Worm (Caenorhabditis elegans) whole organism, L4 larva: ENCODE measurements around the gene clec-250.

Experiments
- F26F4.8 ChIP-seq: fragments of 200-800 bp; sonication (Bioruptor generic); conservative IDR thresholded peaks from 2 replicates; pipeline ENCODE4 v1.3.6; 2022; ENCODE audit warnings: missing genetic modification characterization, missing compliant biosample characterization
- F37D6.2 ChIP-seq: sonication (generic microtip); optimal IDR thresholded peaks from 2 replicates; lab custom pipeline; 2016; ENCODE audit warnings: mild to moderate bottlenecking, missing genetic modification characterization, missing compliant biosample characterization
- R02D3.7 ChIP-seq: fragments of 150-350 bp; sonication (generic microtip); optimal IDR thresholded peaks from 3 replicates; lab custom pipeline; 2014; ENCODE audit warnings: missing biosample characterization, missing genetic modification characterization
- T20F7.1 ChIP-seq: fragments of 200-800 bp; sonication (Bioruptor generic); optimal IDR thresholded peaks from 2 replicates; lab custom pipeline; 2018; ENCODE audit warnings: mild to moderate bottlenecking, missing genetic modification characterization, missing compliant biosample characterization
- Y105C5A.15 ChIP-seq: fragments of 200-800 bp; sonication (Bioruptor generic); IDR thresholded peaks from 2 replicates; pipeline ENCODE4 v1.3.6; 2022; ENCODE audit warnings: missing genetic modification characterization, missing compliant biosample characterization
- Y75B8A.6 ChIP-seq: fragments of 200-800 bp; sonication (Bioruptor generic); IDR thresholded peaks from 2 replicates; pipeline ENCODE4 v1.3.6; 2022; ENCODE audit warnings: missing genetic modification reagents, missing genetic modification characterization, missing compliant biosample characterization
- aha-1 ChIP-seq: fragments of 150-350 bp; peaks from one replicate; lab custom pipeline; 2014; ENCODE audit warnings: missing biosample characterization, missing genetic modification characterization
- attf-4 ChIP-seq: sonication (generic microtip); optimal IDR thresholded peaks from 3 replicates; lab custom pipeline; 2017; ENCODE audit warnings: missing biosample characterization, missing genetic modification characterization
- ceh-28 ChIP-seq: fragments of 150-350 bp; optimal IDR thresholded peaks from 2 replicates; lab custom pipeline; 2014; ENCODE audit warnings: missing biosample characterization, missing genetic modification reagents, missing genetic modification characterization
- ces-1 ChIP-seq: fragments of 150-350 bp; sonication (generic microtip); optimal IDR thresholded peaks from 4 replicates; lab custom pipeline; 2014; ENCODE audit warnings: missing biosample characterization, missing genetic modification reagents, missing genetic modification characterization
- daf-12 ChIP-seq: fragments of 150-350 bp; optimal IDR thresholded peaks from 2 replicates; lab custom pipeline; 2014; ENCODE audit warnings: missing biosample characterization, missing genetic modification reagents, missing genetic modification characterization
- daf-16 ChIP-seq, 3 experiments: sonication (generic microtip); optimal IDR thresholded peaks; 2 replicates each; lab custom pipeline; 2016 to 2017; ENCODE audit warnings: missing genetic modification characterization in 3 of 3, missing genetic modification reagents in 3 of 3, mild to moderate bottlenecking in 2 of 3, missing compliant biosample characterization in 2 of 3, missing biosample characterization in 1 of 3, moderate library complexity in 1 of 3
- dpl-1 ChIP-seq: fragments of 150-350 bp; optimal IDR thresholded peaks from 2 replicates; lab custom pipeline; 2014; ENCODE audit warnings: missing biosample characterization, missing genetic modification reagents, missing genetic modification characterization
- duxl-1 ChIP-seq: sonication (generic microtip); optimal IDR thresholded peaks from 2 replicates; lab custom pipeline; 2016; ENCODE audit warnings: mild to moderate bottlenecking, missing genetic modification characterization, moderate library complexity, missing compliant biosample characterization; ENCODE audit not compliant: poor library complexity
- dve-1 ChIP-seq: sonication (generic microtip); optimal IDR thresholded peaks from 2 replicates; lab custom pipeline; 2017; ENCODE audit warnings: antibody characterized with exemption, mild to moderate bottlenecking, missing genetic modification characterization, missing compliant biosample characterization; ENCODE audit not compliant: insufficient read depth
- fkh-10 ChIP-seq: fragments of 150-350 bp; optimal IDR thresholded peaks from 2 replicates; lab custom pipeline; 2014; ENCODE audit warnings: missing biosample characterization, missing genetic modification reagents, missing genetic modification characterization
- hif-1 ChIP-seq, 2 experiments: sonication (generic microtip); optimal IDR thresholded peaks; 2 replicates each; lab custom pipeline; 2016 to 2017; ENCODE audit warnings: missing compliant biosample characterization in 2 of 2, missing genetic modification characterization in 2 of 2, missing genetic modification reagents in 2 of 2, missing genotype in 2 of 2, mild to moderate bottlenecking in 1 of 2
- hlh-30 ChIP-seq: sonication (generic microtip); optimal IDR thresholded peaks from 2 replicates; lab custom pipeline; 2017; ENCODE audit warnings: antibody characterized with exemption, mild to moderate bottlenecking, missing genetic modification characterization, missing compliant biosample characterization; ENCODE audit not compliant: insufficient read depth
- hmg-1.1 ChIP-seq: fragments of 200-800 bp; sonication (Bioruptor generic); IDR thresholded peaks from 2 replicates; pipeline ENCODE4 v1.3.6; 2022; ENCODE audit warnings: missing genetic modification reagents, missing genetic modification characterization, missing compliant biosample characterization
- jun-1 ChIP-seq: fragments of 150-350 bp; optimal IDR thresholded peaks from 2 replicates; lab custom pipeline; 2014; ENCODE audit warnings: missing biosample characterization, missing genetic modification reagents, missing genetic modification characterization
- lin-13 ChIP-seq: fragments of 150-350 bp; optimal IDR thresholded peaks from 2 replicates; lab custom pipeline; 2014; ENCODE audit warnings: missing biosample characterization, missing genetic modification reagents, missing genetic modification characterization
- lin-15B ChIP-seq: fragments of 150-350 bp; sonication (generic microtip); optimal IDR thresholded peaks from 3 replicates; lab custom pipeline; 2014; ENCODE audit warnings: missing biosample characterization, missing genetic modification characterization
- lir-3 ChIP-seq: sonication (generic microtip); optimal IDR thresholded peaks from 2 replicates; lab custom pipeline; 2016; ENCODE audit warnings: mild to moderate bottlenecking, missing genetic modification characterization, missing compliant biosample characterization
- lsy-2 ChIP-seq, 2 experiments: fragments of 150-350 bp in 1 of 2; sonication (generic microtip) in 1 of 2; optimal IDR thresholded peaks; 2 replicates each; lab custom pipeline; 2014 to 2017; ENCODE audit warnings: missing biosample characterization in 2 of 2, missing genetic modification characterization in 2 of 2
- mdl-1 ChIP-seq, 2 experiments: fragments of 150-350 bp in 1 of 2; sonication (generic microtip) in 1 of 2; optimal IDR thresholded peaks; 2 replicates each; lab custom pipeline; 2014 to 2017; ENCODE audit warnings: missing biosample characterization in 2 of 2, missing genetic modification characterization in 2 of 2
- mep-1 ChIP-seq: fragments of 150-350 bp; sonication (generic microtip); optimal IDR thresholded peaks from 3 replicates; lab custom pipeline; 2014; ENCODE audit warnings: missing biosample characterization, missing genetic modification characterization
- mxl-2 ChIP-seq: fragments of 200-800 bp; sonication (Bioruptor generic); conservative IDR thresholded peaks from 2 replicates; pipeline ENCODE4 v1.3.6; 2022; ENCODE audit warnings: missing genetic modification reagents, missing genetic modification characterization, missing compliant biosample characterization
- nhr-11 ChIP-seq: fragments of 150-350 bp; optimal IDR thresholded peaks from 2 replicates; lab custom pipeline; 2014; ENCODE audit warnings: missing biosample characterization, missing genetic modification characterization
- nhr-237 ChIP-seq: sonication (generic microtip); optimal IDR thresholded peaks from 2 replicates; lab custom pipeline; 2017; ENCODE audit warnings: missing biosample characterization, missing genetic modification characterization
- nhr-28 ChIP-seq: fragments of 150-350 bp; optimal IDR thresholded peaks from 2 replicates; lab custom pipeline; 2014; ENCODE audit warnings: missing biosample characterization, missing genetic modification characterization
- nhr-41 ChIP-seq: fragments of 200-800 bp; sonication (Bioruptor generic); IDR thresholded peaks from 2 replicates; pipeline ENCODE4 v1.3.6; 2022; ENCODE audit warnings: missing genetic modification reagents, missing genetic modification characterization, missing compliant biosample characterization
- nhr-6 ChIP-seq: fragments of 150-350 bp; optimal IDR thresholded peaks from 2 replicates; lab custom pipeline; 2014; ENCODE audit warnings: missing biosample characterization, missing genetic modification characterization
- nhr-77 ChIP-seq: fragments of 150-350 bp; optimal IDR thresholded peaks from 2 replicates; lab custom pipeline; 2014; ENCODE audit warnings: missing biosample characterization, missing genetic modification characterization
- pha-4 ChIP-seq, 2 experiments: fragments of 150-350 bp in 1 of 2; fragments of 200-800 bp in 1 of 2; sonication (Bioruptor generic) in 1 of 2; IDR thresholded peaks in 1 of 2; optimal IDR thresholded peaks in 1 of 2; 2 replicates each; pipeline versions ENCODE4 v1.3.6 to Lab custom; 2014 to 2022; ENCODE audit warnings: missing genetic modification characterization in 2 of 2, missing genetic modification reagents in 2 of 2, missing biosample characterization in 1 of 2, missing compliant biosample characterization in 1 of 2
- php-3 ChIP-seq: fragments of 200-800 bp; sonication (Bioruptor generic); IDR thresholded peaks from 2 replicates; pipeline ENCODE4 v1.3.6; 2022; ENCODE audit warnings: missing genetic modification reagents, missing genetic modification characterization, missing compliant biosample characterization
- rbr-2 ChIP-seq: sonication (generic microtip); optimal IDR thresholded peaks from 2 replicates; lab custom pipeline; 2016; ENCODE audit warnings: missing genotype, missing genetic modification characterization, missing compliant biosample characterization
- snpc-1.2 ChIP-seq: fragments of 200-800 bp; sonication (Bioruptor generic); IDR thresholded peaks from 2 replicates; pipeline ENCODE4 v1.3.6; 2022; ENCODE audit warnings: missing genetic modification reagents, missing genetic modification characterization, missing compliant biosample characterization
- snpc-4 ChIP-seq: fragments of 150-350 bp; optimal IDR thresholded peaks from 2 replicates; lab custom pipeline; 2014; ENCODE audit warnings: missing biosample characterization, missing genetic modification characterization
- spr-1 ChIP-seq: sonication (generic microtip); optimal IDR thresholded peaks from 2 replicates; lab custom pipeline; 2016; ENCODE audit warnings: mild to moderate bottlenecking, missing genetic modification characterization, missing compliant biosample characterization
- zfp-3 ChIP-seq: fragments of 200-800 bp; sonication (Bioruptor generic); conservative IDR thresholded peaks from 2 replicates; pipeline ENCODE4 v1.3.6; 2022; ENCODE audit warnings: missing genetic modification reagents, missing genetic modification characterization, missing compliant biosample characterization
- ztf-7 ChIP-seq: fragments of 150-350 bp; optimal IDR thresholded peaks from 2 replicates; lab custom pipeline; 2014; ENCODE audit warnings: missing biosample characterization, missing genetic modification characterization

The clec-250 gene

ce11 chrV:18723604-18724003 is 18.4 kb downstream of the clec-250 start:
- TF ChIP-seq Y105C5A.15 (no peak), R02D3.7 (tag; lab: Kevin White, UChicago) (no peak), snpc-4 (tag; lab: Kevin White, UChicago) (peak; percentile 47), nhr-77 (peak; percentile 72), lir-3 (tag; lab: Kevin White, UChicago) (no peak), dve-1 (peak; percentile 96), nhr-41 (no peak), lsy-2 (tag; optimal IDR thresholded peaks at IDR 0.05; lab: Kevin White, UChicago) (peak; percentile 57 to 87), duxl-1 (tag; lab: Kevin White, UChicago) (peak; percentile 99), spr-1 (tag; lab: Kevin White, UChicago) (no peak), daf-16 (GFP tag; optimal IDR thresholded peaks at IDR 0.05; lab: Kevin White, UChicago) (no peak), daf-16 (tag; optimal IDR thresholded peaks at IDR 0.05; lab: Kevin White, UChicago) (peak; percentile 89), mdl-1 (tag; optimal IDR thresholded peaks at IDR 0.05; lab: Kevin White, UChicago) (peak; percentile 30 to 36), pha-4 (GFP tag; IDR thresholded peaks at IDR 0.05; lab: Robert Waterston, UW) (no peak), pha-4 (tag; optimal IDR thresholded peaks at IDR 0.05; lab: Kevin White, UChicago) (peak; percentile 79), lin-15B (no peak), nhr-6 (tag; lab: Kevin White, UChicago) (peak; percentile 95), ztf-7 (no peak), ceh-28 (tag; lab: Kevin White, UChicago) (peak; percentile 81), F26F4.8 (GFP tag; lab: Robert Waterston, UW) (no peak), snpc-1.2 (GFP tag; lab: Robert Waterston, UW) (no peak), mxl-2 (GFP tag; lab: Robert Waterston, UW) (no peak), nhr-11 (tag; lab: Kevin White, UChicago) (peak; percentile 54), hif-1 (tag; optimal IDR thresholded peaks at IDR 0.05; lab: Kevin White, UChicago) (peak in 1 of 2 experiments; percentile 19), jun-1 (peak; percentile 28), dpl-1 (GFP tag; lab: Kevin White, UChicago) (peak; percentile 65), attf-4 (peak; percentile 24), rbr-2 (tag; lab: Kevin White, UChicago) (peak; percentile 86), aha-1 (peak; percentile 97), zfp-3 (GFP tag; lab: Robert Waterston, UW) (no peak), F37D6.2 (peak; percentile 82), nhr-237 (tag; lab: Kevin White, UChicago) (no peak), mep-1 (peak; percentile 82), ces-1 (GFP tag; lab: Kevin White, UChicago) (no peak), hmg-1.1 (peak; percentile 57), php-3 (GFP tag; lab: Robert Waterston, UW) (no peak), nhr-28 (peak; percentile 69), daf-12 (no peak), lin-13 (GFP tag; lab: Kevin White, UChicago) (peak; percentile 64), Y75B8A.6 (GFP tag; lab: Robert Waterston, UW) (no peak), fkh-10 (GFP tag; lab: Kevin White, UChicago) (peak; percentile 33), hlh-30 (tag; lab: Kevin White, UChicago) (peak; percentile 80), T20F7.1 (no peak)
